Worm (Caenorhabditis elegans) whole organism, early embryonic: Measurements from ENCODE around the gene pigx-1.

ENCODE experiments used
- F13C5.2 ChIP-seq: sonication (generic microtip); optimal IDR thresholded peaks from 2 replicates; lab custom pipeline; 2017; ENCODE audit warnings: mild to moderate bottlenecking, missing genetic modification characterization, inconsistent platforms, missing compliant biosample characterization
- ama-1 ChIP-seq: fragments of 150-350 bp; optimal IDR thresholded peaks from 2 replicates; lab custom pipeline; 2014
- ceh-13 ChIP-seq: fragments of 200-800 bp; sonication (Bioruptor generic); optimal IDR thresholded peaks from 2 replicates; lab custom pipeline; 2018; ENCODE audit warnings: mild to moderate bottlenecking, missing genetic modification characterization, missing compliant biosample characterization
- flt-1 ChIP-seq: fragments of 200-800 bp; sonication (Bioruptor generic); IDR thresholded peaks from 2 replicates; pipeline ENCODE4 v1.3.6; 2022; ENCODE audit warnings: missing genetic modification characterization, missing compliant biosample characterization
- hmbx-1 ChIP-seq: sonication (generic microtip); optimal IDR thresholded peaks from 2 replicates; lab custom pipeline; 2016; ENCODE audit warnings: mild to moderate bottlenecking, missing genetic modification characterization, missing compliant biosample characterization
- hnd-1 ChIP-seq: sonication (generic microtip); optimal IDR thresholded peaks from 2 replicates; lab custom pipeline; 2016; ENCODE audit warnings: missing genetic modification characterization, missing compliant biosample characterization
- pes-1 ChIP-seq: fragments of 200-800 bp; sonication (Bioruptor generic); IDR thresholded peaks from 2 replicates; pipeline ENCODE4 v1.3.6; 2022; ENCODE audit warnings: missing genetic modification reagents, missing genetic modification characterization, missing compliant biosample characterization
- scrt-1 ChIP-seq: fragments of 200-800 bp; sonication (Bioruptor generic); IDR thresholded peaks from 2 replicates; pipeline ENCODE4 v1.3.6; 2022; ENCODE audit warnings: missing genetic modification characterization, missing compliant biosample characterization
- sea-1 ChIP-seq: fragments of 200-800 bp; sonication (Bioruptor generic); conservative IDR thresholded peaks from 2 replicates; pipeline ENCODE4 v1.3.6; 2022; ENCODE audit warnings: missing genetic modification characterization, missing compliant biosample characterization
- tra-4 ChIP-seq: sonication (generic microtip); optimal IDR thresholded peaks from 2 replicates; lab custom pipeline; 2017; ENCODE audit warnings: missing genetic modification characterization, missing compliant biosample characterization

DNA sequence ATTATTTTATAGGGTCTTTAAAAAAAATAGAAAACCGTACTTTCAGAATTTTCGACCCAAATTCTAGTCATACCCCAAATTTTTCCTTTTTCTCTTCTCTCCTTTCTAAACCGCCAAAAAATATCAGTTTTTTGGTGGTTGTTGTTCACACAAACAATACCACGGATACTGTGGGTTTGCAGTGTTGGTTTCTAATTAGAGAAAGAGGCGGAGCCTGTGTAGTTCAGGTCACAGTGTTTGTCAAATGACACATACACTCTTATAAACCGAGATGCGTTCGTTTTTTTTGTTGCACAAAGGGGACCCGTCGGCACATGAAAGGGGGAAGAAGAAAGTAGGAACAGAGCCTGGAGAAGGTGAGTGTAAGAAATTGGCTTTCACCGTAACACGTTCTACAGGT lies 24.7 kb downstream of the pigx-1 start, which contains the start of gene lim-6:
- TF ChIP-seq ama-1 (lab: Kevin White, UChicago) (no peak), sea-1 (GFP tag; lab: Robert Waterston, UW) (no peak), ceh-13 (GFP tag; lab: Kevin White, UChicago) (no peak), F13C5.2 (tag; lab: Kevin White, UChicago) (no peak), tra-4 (tag; lab: Kevin White, UChicago) (no peak), flt-1 (GFP tag; lab: Robert Waterston, UW) (no peak), hmbx-1 (tag; lab: Kevin White, UChicago) (no peak), hnd-1 (tag; lab: Kevin White, UChicago) (no peak), scrt-1 (no peak), pes-1 (no peak)
